Fruit fly (Drosophila melanogaster) whole organism, embryonic: ENCODE results near the gene CG42835.

Experiments used
- Antp ChIP-seq: fragments of 200-800 bp; sonication (Bioruptor generic); optimal IDR thresholded peaks from 3 replicates; lab custom pipeline; 2016; ENCODE audit warnings: missing biosample characterization, missing genetic modification characterization
- Awh ChIP-seq: fragments of 200-800 bp; sonication (Bioruptor generic); IDR thresholded peaks from 2 replicates; pipeline ENCODE4, ENCODE4 v1.3.6; 2022; ENCODE audit warnings: missing biosample characterization, missing genetic modification characterization
- CG11093 ChIP-seq: fragments of 200-800 bp; sonication (Bioruptor generic); IDR thresholded peaks from 3 replicates; pipeline ENCODE4 v1.3.6; 2022; ENCODE audit warnings: missing biosample characterization, missing genetic modification characterization
- CG11504 ChIP-seq: fragments of 200-800 bp; sonication (Bioruptor generic); optimal IDR thresholded peaks from 3 replicates; lab custom pipeline; 2019; ENCODE audit warnings: missing biosample characterization, mild to moderate bottlenecking, missing genetic modification characterization, moderate library complexity
- CG11696 ChIP-seq: fragments of 200-800 bp; sonication (Bioruptor generic); IDR thresholded peaks from 2 replicates; pipeline ENCODE4 v1.3.6; 2022; ENCODE audit warnings: missing biosample characterization, missing genetic modification characterization
- CG12104 ChIP-seq: fragments of 200-800 bp; sonication (Bioruptor generic); optimal IDR thresholded peaks from 3 replicates; lab custom pipeline; 2016; ENCODE audit warnings: missing biosample characterization, missing genetic modification characterization
- CG12299 ChIP-seq: fragments of 200-800 bp; sonication (Bioruptor generic); optimal IDR thresholded peaks from 2 replicates; lab custom pipeline; 2018; ENCODE audit warnings: missing biosample characterization, mild to moderate bottlenecking, missing genetic modification characterization
- CG1233 ChIP-seq: fragments of 200-800 bp; sonication (Bioruptor generic); optimal IDR thresholded peaks from 4 replicates; lab custom pipeline; 2018; ENCODE audit warnings: missing biosample characterization, mild to moderate bottlenecking, missing genetic modification characterization
- CG14965 ChIP-seq: fragments of 200-800 bp; sonication (Bioruptor generic); optimal IDR thresholded peaks from 2 replicates; lab custom pipeline; 2016; ENCODE audit warnings: missing biosample characterization, missing genetic modification characterization, borderline replicate concordance
- CG15073 ChIP-seq: fragments of 200-800 bp; sonication (Bioruptor generic); optimal IDR thresholded peaks from 2 replicates; lab custom pipeline; 2016; ENCODE audit warnings: missing biosample characterization, missing genetic modification characterization
- CG16863 ChIP-seq: fragments of 200-800 bp; sonication (Bioruptor generic); optimal IDR thresholded peaks from 3 replicates; lab custom pipeline; 2016; ENCODE audit warnings: missing biosample characterization, missing genetic modification characterization
- CG17612 ChIP-seq: fragments of 200-800 bp; sonication (Bioruptor generic); IDR thresholded peaks from 2 replicates; pipeline ENCODE4 v1.3.6; 2022; ENCODE audit warnings: missing biosample characterization, missing genetic modification characterization
- CG18476 ChIP-seq: fragments of 200-800 bp; sonication (Bioruptor generic); optimal IDR thresholded peaks from 2 replicates; lab custom pipeline; 2016; ENCODE audit warnings: missing biosample characterization, mild to moderate bottlenecking, missing genetic modification characterization
- CG33213 ChIP-seq: fragments of 200-800 bp; sonication (Bioruptor generic); optimal IDR thresholded peaks from 3 replicates; lab custom pipeline; 2016; ENCODE audit warnings: missing biosample characterization, missing genetic modification characterization
- CG4424 ChIP-seq: fragments of 200-800 bp; sonication (Bioruptor generic); optimal IDR thresholded peaks from 3 replicates; lab custom pipeline; 2016; ENCODE audit warnings: missing biosample characterization, missing genetic modification characterization
- CG5180 ChIP-seq: fragments of 200-800 bp; sonication (Bioruptor generic); optimal IDR thresholded peaks from 3 replicates; lab custom pipeline; 2017; ENCODE audit warnings: missing biosample characterization, missing genetic modification characterization, mild to moderate bottlenecking, moderate library complexity, missing genetic modification reagents
- CG7928 ChIP-seq: fragments of 200-800 bp; sonication (Bioruptor generic); optimal IDR thresholded peaks from 2 replicates; lab custom pipeline; 2017; ENCODE audit warnings: missing biosample characterization, mild to moderate bottlenecking, missing genetic modification characterization
- CG8478 ChIP-seq: fragments of >200 bp; optimal IDR thresholded peaks from 2 replicates; lab custom pipeline; 2018
- CG9609 ChIP-seq: fragments of 200-800 bp; sonication (Bioruptor generic); optimal IDR thresholded peaks from 3 replicates; lab custom pipeline; 2016; ENCODE audit warnings: missing biosample characterization, missing genetic modification characterization
- Dip3 ChIP-seq: fragments of 200-800 bp; sonication (Bioruptor generic); optimal IDR thresholded peaks from 3 replicates; lab custom pipeline; 2016; ENCODE audit warnings: missing biosample characterization, missing genetic modification characterization
- Doc3 ChIP-seq: fragments of 200-800 bp; sonication (Bioruptor generic); IDR thresholded peaks from 3 replicates; pipeline ENCODE4 v1.3.6; 2022; ENCODE audit warnings: missing biosample characterization, missing genetic modification characterization; ENCODE audit not compliant: partially characterized antibody
- Max ChIP-seq: fragments of 200-800 bp; sonication (Bioruptor generic); optimal IDR thresholded peaks from 2 replicates; lab custom pipeline; 2016; ENCODE audit warnings: missing biosample characterization, mild to moderate bottlenecking, missing genetic modification characterization
- Mes4 ChIP-seq: fragments of 200-800 bp; sonication (Bioruptor generic); optimal IDR thresholded peaks from 2 replicates; lab custom pipeline; 2016; ENCODE audit warnings: missing biosample characterization, missing genetic modification characterization
- Myb ChIP-seq: fragments of 200-800 bp; sonication (Bioruptor generic); optimal IDR thresholded peaks from 2 replicates; lab custom pipeline; 2016; ENCODE audit warnings: missing biosample characterization, missing genetic modification characterization
- Ptx1 ChIP-seq: fragments of 200-800 bp; sonication (Bioruptor generic); IDR thresholded peaks from 2 replicates; pipeline ENCODE4 v1.3.6; 2022; ENCODE audit warnings: missing biosample characterization, missing genetic modification characterization
- bbx ChIP-seq: fragments of 200-800 bp; sonication (Bioruptor generic); IDR thresholded peaks from 2 replicates; pipeline ENCODE4 v1.3.6; 2022; ENCODE audit warnings: missing biosample characterization, missing genetic modification characterization; ENCODE audit not compliant: partially characterized antibody
- bigmax ChIP-seq: fragments of 200-800 bp; sonication (Bioruptor generic); optimal IDR thresholded peaks from 2 replicates; lab custom pipeline; 2018; ENCODE audit warnings: missing biosample characterization, mild to moderate bottlenecking, missing genetic modification characterization
- bsh ChIP-seq, 2 experiments: fragments of 200-800 bp; sonication (Bioruptor generic); optimal IDR thresholded peaks; 2 replicates each; lab custom pipeline; 2017 to 2018; ENCODE audit warnings: mild to moderate bottlenecking in 2 of 2, missing biosample characterization in 2 of 2, missing genetic modification characterization in 2 of 2, moderate library complexity in 1 of 2
- caup ChIP-seq: fragments of 200-800 bp; sonication (Bioruptor generic); optimal IDR thresholded peaks from 3 replicates; lab custom pipeline; 2017; ENCODE audit warnings: missing biosample characterization, mild to moderate bottlenecking, missing genetic modification characterization, moderate library complexity; ENCODE audit not compliant: severe bottlenecking
- cg ChIP-seq: fragments of 200-800 bp; sonication (Bioruptor generic); optimal IDR thresholded peaks from 3 replicates; lab custom pipeline; 2019; ENCODE audit warnings: missing biosample characterization, mild to moderate bottlenecking, missing genetic modification characterization, moderate library complexity
- chif ChIP-seq, 2 experiments: fragments of 200-800 bp; sonication (Bioruptor generic); optimal IDR thresholded peaks; 3 replicates each; lab custom pipeline; 2016; ENCODE audit warnings: missing biosample characterization in 2 of 2, missing genetic modification characterization in 2 of 2
- chn ChIP-seq: fragments of 200-800 bp; sonication (Bioruptor generic); optimal IDR thresholded peaks from 2 replicates; lab custom pipeline; 2016; ENCODE audit warnings: missing biosample characterization, missing genetic modification characterization
- ci ChIP-seq: fragments of 200-800 bp; sonication (Bioruptor generic); IDR thresholded peaks from 3 replicates; pipeline ENCODE4 v1.3.6; 2022; ENCODE audit warnings: missing biosample characterization, missing genetic modification characterization
- dmrt11E ChIP-seq: fragments of 200-800 bp; sonication (Bioruptor generic); optimal IDR thresholded peaks from 3 replicates; lab custom pipeline; 2018; ENCODE audit warnings: missing biosample characterization, mild to moderate bottlenecking, missing genetic modification characterization, moderate library complexity
- fd3F ChIP-seq: fragments of 200-800 bp; sonication (Bioruptor generic); optimal IDR thresholded peaks from 2 replicates; lab custom pipeline; 2018; ENCODE audit warnings: missing biosample characterization, mild to moderate bottlenecking, missing genetic modification characterization, moderate library complexity
- fu2 ChIP-seq: fragments of 200-800 bp; sonication (Bioruptor generic); optimal IDR thresholded peaks from 2 replicates; lab custom pipeline; 2016; ENCODE audit warnings: missing biosample characterization, missing genetic modification characterization
- grau ChIP-seq: fragments of 200-800 bp; optimal IDR thresholded peaks from 3 replicates; lab custom pipeline; 2019; ENCODE audit warnings: missing biosample characterization, mild to moderate bottlenecking, missing genetic modification characterization, moderate library complexity
- hbn ChIP-seq: fragments of 200-800 bp; sonication (Bioruptor generic); IDR thresholded peaks from 2 replicates; pipeline ENCODE4 v1.3.6; 2022; ENCODE audit warnings: missing biosample characterization, missing genetic modification characterization; ENCODE audit not compliant: partially characterized antibody
- kni ChIP-seq: fragments of 200-800 bp; sonication (Bioruptor generic); optimal IDR thresholded peaks from 3 replicates; lab custom pipeline; 2017; ENCODE audit warnings: mild to moderate bottlenecking, missing biosample characterization, missing genetic modification reagents, missing genetic modification characterization
- nerfin-2 ChIP-seq: fragments of 200-800 bp; sonication (Bioruptor generic); IDR thresholded peaks from 2 replicates; pipeline ENCODE4 v1.3.6; 2022; ENCODE audit warnings: missing biosample characterization, missing genetic modification characterization; ENCODE audit not compliant: partially characterized antibody
- odd ChIP-seq: fragments of 200-800 bp; sonication (Bioruptor generic); optimal IDR thresholded peaks from 2 replicates; lab custom pipeline; 2017; ENCODE audit warnings: missing biosample characterization, mild to moderate bottlenecking, missing genetic modification characterization
- onecut ChIP-seq: fragments of 200-800 bp; sonication (Bioruptor generic); IDR thresholded peaks from 2 replicates; pipeline ENCODE4 v1.3.6; 2022; ENCODE audit warnings: missing biosample characterization, missing genetic modification characterization
- prd ChIP-seq, 3 experiments: fragments of >200 bp in 2 of 3; fragments of 200-800 bp in 1 of 3; sonication (Bioruptor generic) in 1 of 3; optimal IDR thresholded peaks in 2 of 3; IDR thresholded peaks in 1 of 3; 2 replicates in 2 of 3; 3 replicates in 1 of 3; pipeline versions ENCODE4 v1.3.6 to Lab custom; 2017 to 2022; ENCODE audit warnings: missing biosample characterization in 1 of 3, missing genetic modification characterization in 1 of 3
- pros ChIP-seq: fragments of 200-800 bp; sonication (Bioruptor generic); optimal IDR thresholded peaks from 3 replicates; lab custom pipeline; 2019; ENCODE audit warnings: missing biosample characterization, mild to moderate bottlenecking, missing genetic modification characterization, moderate library complexity
- ro ChIP-seq: fragments of 200-800 bp; sonication (Bioruptor generic); IDR thresholded peaks from 2 replicates; pipeline ENCODE4 v1.3.6; 2022; ENCODE audit warnings: missing biosample characterization, missing genetic modification characterization
- run ChIP-seq: fragments of 200-800 bp; sonication (Bioruptor generic); optimal IDR thresholded peaks from 3 replicates; lab custom pipeline; 2018; ENCODE audit warnings: missing biosample characterization, mild to moderate bottlenecking, missing genetic modification characterization
- sens ChIP-seq: fragments of 200-800 bp; sonication (Bioruptor generic); peaks from one replicate; lab custom pipeline; 2016; ENCODE audit warnings: missing biosample characterization, missing genetic modification characterization
- slou ChIP-seq: fragments of 200-800 bp; sonication (Bioruptor generic); optimal IDR thresholded peaks from 3 replicates; lab custom pipeline; 2016; ENCODE audit warnings: missing biosample characterization, missing genetic modification characterization
- twi ChIP-seq: fragments of 200-800 bp; optimal IDR thresholded peaks from 2 replicates; lab custom pipeline; 2019; ENCODE audit warnings: missing biosample characterization, mild to moderate bottlenecking, missing genetic modification characterization, moderate library complexity

CG42835 gene

dm6 chr3R:17386168-17386819, 34.1 kb upstream of the CG42835 start (continued):
- TF ChIP-seq dmrt11E (tag; lab: Kevin White, UChicago): peak; percentile 67
- TF ChIP-seq cg (GFP tag; lab: Kevin White, UChicago): no peak
- peak; percentile 11 for TF ChIP-seq kni (GFP tag; lab: Kevin White, UChicago)
- peak; percentile 92 for TF ChIP-seq ci (GFP tag; lab: Robert Waterston, UW)
- TF ChIP-seq CG12104: peak; percentile 29
- peak; percentile 45 for TF ChIP-seq Max (GFP tag; lab: Kevin White, UChicago)
- peak; percentile 50 for TF ChIP-seq CG18476 (GFP tag; lab: Kevin White, UChicago)
- TF ChIP-seq CG14965 (GFP tag; lab: Kevin White, UChicago): no peak
- TF ChIP-seq fu2 (GFP tag; lab: Kevin White, UChicago): no peak
- TF ChIP-seq fd3F: peak; percentile 11
- TF ChIP-seq ro (GFP tag; lab: Robert Waterston, UW): no peak
- no peak for TF ChIP-seq bbx
- no peak for TF ChIP-seq CG11696 (GFP tag; lab: Robert Waterston, UW)
- TF ChIP-seq CG9609 (GFP tag; lab: Kevin White, UChicago): peak; percentile 38
- TF ChIP-seq Awh (GFP tag; lab: Robert Waterston, UW): peak; percentile 66
- TF ChIP-seq grau: peak; percentile 95
- no peak for TF ChIP-seq CG12299 (tag; lab: Kevin White, UChicago)
- no peak for TF ChIP-seq Doc3 (GFP tag; lab: Robert Waterston, UW)
- peak; percentile 59 for TF ChIP-seq chn (GFP tag; lab: Kevin White, UChicago)
- TF ChIP-seq caup (GFP tag; lab: Kevin White, UChicago): peak; percentile 45
- peak; percentile 77 for TF ChIP-seq Ptx1 (GFP tag; lab: Robert Waterston, UW)
- peak; percentile 35 for TF ChIP-seq twi (tag; lab: Kevin White, UChicago)
- TF ChIP-seq bsh (GFP tag; optimal IDR thresholded peaks at IDR 0.05; lab: Kevin White, UChicago): peak; percentile 60 to 84
- TF ChIP-seq CG17612: 0 out of 2 replicates have a peak, but pooled peaks have one; percentile 8
- TF ChIP-seq run: peak; percentile 55
- no peak for TF ChIP-seq hbn (GFP tag; lab: Robert Waterston, UW)
- no peak for TF ChIP-seq bigmax
- TF ChIP-seq CG8478 (lab: Kevin White, UChicago): no peak
- peak; percentile 72; the same call in 2 of the 3 replicates for TF ChIP-seq CG11093 (GFP tag; lab: Robert Waterston, UW)
- peak; percentile 24 for TF ChIP-seq CG5180 (GFP tag; lab: Kevin White, UChicago)
- no peak for TF ChIP-seq pros (GFP tag; lab: Kevin White, UChicago)
- peak; percentile 100 for TF ChIP-seq onecut
- TF ChIP-seq chif (GFP tag; optimal IDR thresholded peaks at IDR 0.05; lab: Kevin White, UChicago): peak; percentile 34 to 54
- no peak for TF ChIP-seq CG15073 (GFP tag; lab: Kevin White, UChicago)
- TF ChIP-seq slou: no peak
- peak; percentile 56 for TF ChIP-seq CG1233 (GFP tag; lab: Kevin White, UChicago)
- peak; percentile 85 for TF ChIP-seq CG11504 (tag; lab: Kevin White, UChicago)
- peak; percentile 69 for TF ChIP-seq CG4424
- no peak for TF ChIP-seq CG7928 (GFP tag; lab: Kevin White, UChicago)
- TF ChIP-seq sens (GFP tag; lab: Kevin White, UChicago): peak; percentile 94
- no peak for TF ChIP-seq Mes4 (GFP tag; lab: Kevin White, UChicago)
- TF ChIP-seq CG16863 (GFP tag; lab: Kevin White, UChicago): peak; percentile 36
- TF ChIP-seq odd (GFP tag; lab: Kevin White, UChicago): no peak
- TF ChIP-seq Myb: no peak
- no peak for TF ChIP-seq CG33213 (GFP tag; lab: Kevin White, UChicago)
- TF ChIP-seq Dip3 (GFP tag; lab: Kevin White, UChicago): peak; percentile 13
- no peak for TF ChIP-seq nerfin-2 (GFP tag; lab: Robert Waterston, UW)
- peak; percentile 55 for TF ChIP-seq Antp (GFP tag; lab: Kevin White, UChicago)
- no peak for TF ChIP-seq prd (optimal IDR thresholded peaks at IDR 0.05; lab: Kevin White, UChicago)
- TF ChIP-seq prd (GFP tag; IDR thresholded peaks at IDR 0.05; lab: Robert Waterston, UW): peak; percentile 88
